Worm (Caenorhabditis elegans) whole organism, L4/young adult: Measurements from ENCODE around the gene cyp-13A8.

ENCODE experiments used
- W03F9.2 ChIP-seq: fragments of 150-350 bp; optimal IDR thresholded peaks from 2 replicates; lab custom pipeline; 2014; ENCODE audit warnings: missing biosample characterization, missing genetic modification characterization
- dao-5 ChIP-seq: sonication (generic microtip); optimal IDR thresholded peaks from 2 replicates; lab custom pipeline; 2016; ENCODE audit warnings: missing genotype, missing genetic modification characterization, moderate library complexity, missing compliant biosample characterization
- him-1 ChIP-seq: sonication (generic microtip); optimal IDR thresholded peaks from 2 replicates; lab custom pipeline; 2016; ENCODE audit warnings: missing genotype, missing genetic modification reagents, missing genetic modification characterization, missing compliant biosample characterization

The cyp-13A8 gene

ce11 chrII:9807519-9807972 is at the start of gene cyp-13A8:
TSS of gene cyp-13A8 (minus strand) at chrII:9807569.
- TF ChIP-seq W03F9.2 (tag; lab: Kevin White, UChicago), result no peak
- TF ChIP-seq him-1 (tag; lab: Kevin White, UChicago), result no peak
- no peak for TF ChIP-seq dao-5

- no peak for TF ChIP-seq W03F9.2 (tag; lab: Kevin White, UChicago)
- no peak for TF ChIP-seq him-1 (tag; lab: Kevin White, UChicago)
- TF ChIP-seq dao-5, result no peak
Observed at ce11 chrII:9855620-9856019, 48.3 kb upstream of the cyp-13A8 start, which contains the start of gene chil-4. TSS of gene chil-4 (minus strand) at chrII:9855720.

ce11 chrII:9850945-9851344 is 43.6 kb upstream of the cyp-13A8 start, which contains the start of gene ZK938.10:
TSS of gene ZK938.10 (minus strand) at chrII:9851045.
- no peak for TF ChIP-seq dao-5
- no peak for TF ChIP-seq him-1 (tag; lab: Kevin White, UChicago)
- no peak for TF ChIP-seq W03F9.2 (tag; lab: Kevin White, UChicago)

- TF ChIP-seq W03F9.2 (tag; lab: Kevin White, UChicago), result no peak
- TF ChIP-seq dao-5, result no peak
- TF ChIP-seq him-1 (tag; lab: Kevin White, UChicago), result no peak
Observed at ce11 chrII:9849497-9849896, 42.1 kb upstream of the cyp-13A8 start, which contains the start of gene old-2. TSS of gene old-2 (minus strand) at chrII:9849597.

ce11 chrII:9845239-9845638 is 37.9 kb upstream of the cyp-13A8 start, which contains the start of gene chil-9:
TSS of gene chil-9 (minus strand) at chrII:9845339.
- TF ChIP-seq dao-5 (no peak), him-1 (tag; lab: Kevin White, UChicago) (no peak), W03F9.2 (tag; lab: Kevin White, UChicago) (no peak)

ce11 chrII:9841985-9842505 is 34.7 kb upstream of the cyp-13A8 start, which contains the start of gene rnh-1.2:
TSS of gene rnh-1.2 (minus strand) at chrII:9842035.
- TF ChIP-seq him-1 (tag; lab: Kevin White, UChicago), result no peak
- TF ChIP-seq W03F9.2 (tag; lab: Kevin White, UChicago), result no peak
- no peak for TF ChIP-seq dao-5

ce11 chrII:9840313-9840712 is 32.9 kb upstream of the cyp-13A8 start, which contains the start of gene ZK938.11:
TSS of gene ZK938.11 (minus strand) at chrII:9840413.
- TF ChIP-seq W03F9.2 (tag; lab: Kevin White, UChicago), result no peak
- no peak for TF ChIP-seq dao-5
- TF ChIP-seq him-1 (tag; lab: Kevin White, UChicago), result no peak

- no peak for TF ChIP-seq him-1 (tag; lab: Kevin White, UChicago)
Observed at ce11 chrII:9838260-9838935, 31.0 kb upstream of the cyp-13A8 start, which contains the start of gene arrd-4. TSS of gene arrd-4 (minus strand) at chrII:9838310.

ce11 chrII:9835958-9836357 is 28.6 kb upstream of the cyp-13A8 start:
- TF ChIP-seq dao-5, result no peak
- TF ChIP-seq W03F9.2 (tag; lab: Kevin White, UChicago), result no peak
- no peak for TF ChIP-seq him-1 (tag; lab: Kevin White, UChicago)

- TF ChIP-seq him-1 (tag; lab: Kevin White, UChicago), result no peak
- TF ChIP-seq W03F9.2 (tag; lab: Kevin White, UChicago), result no peak
- no peak for TF ChIP-seq dao-5
Observed at ce11 chrII:9834921-9835320, 27.6 kb upstream of the cyp-13A8 start, which contains the start of gene arrd-5. TSS of gene arrd-5 (plus strand) at chrII:9835221.

ce11 chrII:9833855-9834254 is 26.5 kb upstream of the cyp-13A8 start, which contains the start of gene ZK938.3:
TSS of gene ZK938.3 (minus strand) at chrII:9833955.
- TF ChIP-seq him-1 (tag; lab: Kevin White, UChicago), result no peak

ce11 chrII:9831033-9831432 is 23.7 kb upstream of the cyp-13A8 start, which contains the start of gene ZK938.12:
TSS of gene ZK938.12 (plus strand) at chrII:9831333.
- TF ChIP-seq him-1 (tag; lab: Kevin White, UChicago), result no peak
- TF ChIP-seq dao-5, result no peak
- TF ChIP-seq W03F9.2 (tag; lab: Kevin White, UChicago), result no peak

- TF ChIP-seq W03F9.2 (tag; lab: Kevin White, UChicago), result no peak
Observed at ce11 chrII:9829108-9829507, 21.7 kb upstream of the cyp-13A8 start, which contains the start of gene ZK938.1. TSS of gene ZK938.1 (plus strand) at chrII:9829408.

- TF ChIP-seq dao-5 (no peak), W03F9.2 (tag; lab: Kevin White, UChicago) (no peak), him-1 (tag; lab: Kevin White, UChicago) (no peak)
Observed at ce11 chrII:9828502-9828901, 21.1 kb upstream of the cyp-13A8 start.
